Worm (Caenorhabditis elegans): ENCODE data around the gene Y65A5A.24.

Y65A5A.24 gene

DNA sequence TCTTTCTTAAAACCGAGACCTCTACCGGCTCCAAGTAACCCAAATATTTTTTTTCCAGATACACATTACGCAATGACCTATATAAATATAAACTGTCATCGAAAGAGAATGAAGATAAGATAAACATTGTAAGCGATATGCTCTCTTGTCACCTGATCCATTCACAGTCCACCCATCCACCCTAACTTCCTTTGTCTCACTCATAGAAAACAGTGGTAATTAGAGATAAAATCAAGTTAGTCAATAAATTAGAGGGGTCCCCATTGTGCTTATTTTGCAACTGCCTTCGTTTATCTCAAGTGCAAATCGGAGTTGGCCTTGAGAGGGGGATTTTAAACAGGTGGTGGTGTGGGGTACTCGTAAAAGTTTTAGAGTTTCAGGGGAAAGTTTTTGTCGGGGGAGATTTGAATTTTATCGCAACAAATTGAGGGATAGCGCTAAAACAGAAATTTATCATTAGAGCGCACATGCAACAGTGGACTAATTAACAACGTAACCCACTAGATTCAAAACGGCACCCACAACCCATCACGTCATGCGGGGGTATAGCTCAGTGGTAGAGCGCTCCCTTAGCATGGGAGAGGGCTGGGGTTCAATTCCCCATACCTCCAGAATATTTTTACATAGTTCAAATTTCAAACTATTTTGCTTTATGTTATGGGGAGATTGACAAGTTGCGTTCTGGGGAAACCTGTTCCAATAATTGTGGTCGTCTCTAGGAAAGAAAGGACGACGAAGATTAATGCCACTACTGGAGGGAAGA is 4.3 kb downstream of the Y65A5A.24 start:
- TF ChIP-seq ceh-22 (tag; optimal IDR thresholded peaks at IDR 0.05), result no peak
- TF ChIP-seq che-1 (tag; optimal IDR thresholded peaks at IDR 0.05), result peak; percentile 60
- no peak for TF ChIP-seq tbx-7 (tag; optimal IDR thresholded peaks at IDR 0.05)
- peak; percentile 58 for TF ChIP-seq unc-86 (tag; optimal IDR thresholded peaks at IDR 0.05)
- no peak for TF ChIP-seq ceh-31 (tag; optimal IDR thresholded peaks at IDR 0.05)
- no peak for TF ChIP-seq zip-5 (tag; optimal IDR thresholded peaks at IDR 0.05)
- peak; percentile 33; the same call in 1 of the 2 replicates for TF ChIP-seq unc-3 (GFP tag; conservative IDR thresholded peaks at IDR 0.05)
- no peak for TF ChIP-seq unc-3 (tag; optimal IDR thresholded peaks at IDR 0.05)
- TF ChIP-seq gmeb-2 (tag; optimal IDR thresholded peaks at IDR 0.05), result peak; percentile 32
- TF ChIP-seq dmd-4 (tag; optimal IDR thresholded peaks at IDR 0.05; ENCODE audit: borderline replicate concordance), result no peak
- peak; percentile 0 for TF ChIP-seq odd-2 (tag; optimal IDR thresholded peaks at IDR 0.05)
- no peak for TF ChIP-seq fkh-6 (tag; optimal IDR thresholded peaks at IDR 0.05)
- TF ChIP-seq lim-6 (tag; optimal IDR thresholded peaks at IDR 0.05), result no peak
- no peak for TF ChIP-seq pros-1 (tag; optimal IDR thresholded peaks at IDR 0.05)
- no peak for TF ChIP-seq ceh-9 (tag; optimal IDR thresholded peaks at IDR 0.05)
- TF ChIP-seq ceh-24 (tag; optimal IDR thresholded peaks at IDR 0.05), result no peak
- no peak for TF ChIP-seq fkh-10 (GFP tag; optimal IDR thresholded peaks at IDR 0.05)
- peak; percentile 18 for TF ChIP-seq hlh-30 (tag; optimal IDR thresholded peaks at IDR 0.05; ENCODE audit: insufficient read depth)
- peak; percentile 37 for TF ChIP-seq ama-1 (optimal IDR thresholded peaks at IDR 0.05)
- TF ChIP-seq C08G9.2 (tag; optimal IDR thresholded peaks at IDR 0.05), result peak; percentile 59
- TF ChIP-seq unc-55 (GFP tag; optimal IDR thresholded peaks at IDR 0.05), result no peak
- peak; percentile 54 for TF ChIP-seq pha-2 (tag; optimal IDR thresholded peaks at IDR 0.05)
- peak; percentile 25 for TF ChIP-seq nfya-1 (tag; optimal IDR thresholded peaks at IDR 0.05)
- peak; percentile 17 for TF ChIP-seq unc-42 (tag; optimal IDR thresholded peaks at IDR 0.05)
- peak; percentile 17 for TF ChIP-seq K02D7.2 (tag; optimal IDR thresholded peaks at IDR 0.05)
- TF ChIP-seq nhr-232 (tag; optimal IDR thresholded peaks at IDR 0.05), result peak; percentile 54
- TF ChIP-seq sdc-2 (tag; optimal IDR thresholded peaks at IDR 0.05), result no peak
- no peak for TF ChIP-seq eyg-1 (tag; optimal IDR thresholded peaks at IDR 0.05)
- TF ChIP-seq sox-4 (tag; optimal IDR thresholded peaks at IDR 0.05), result peak; percentile 26
- peak; percentile 20 for TF ChIP-seq elt-2 (tag; optimal IDR thresholded peaks at IDR 0.05)
- TF ChIP-seq C38D4.7 (GFP tag; optimal IDR thresholded peaks at IDR 0.05), result peak; percentile 45
- TF ChIP-seq F13H6.1 (tag; optimal IDR thresholded peaks at IDR 0.05), result peak; percentile 20
- peak; percentile 53 for TF ChIP-seq ceh-6 (GFP tag; optimal IDR thresholded peaks at IDR 0.05)
- peak; percentile 27 for TF ChIP-seq hlh-6 (tag; optimal IDR thresholded peaks at IDR 0.05)
- TF ChIP-seq pag-3 (tag; optimal IDR thresholded peaks at IDR 0.05; ENCODE audit: borderline replicate concordance), result no peak
- TF ChIP-seq ceh-19 (GFP tag; optimal IDR thresholded peaks at IDR 0.05), result peak; percentile 4
- peak; percentile 35 for TF ChIP-seq ztf-16 (tag; optimal IDR thresholded peaks at IDR 0.05)
- TF ChIP-seq pat-9 (tag; optimal IDR thresholded peaks at IDR 0.05), result peak; percentile 75
- peak; percentile 24 for TF ChIP-seq npax-4 (tag; optimal IDR thresholded peaks at IDR 0.05)
- no peak for TF ChIP-seq syd-9 (tag; optimal IDR thresholded peaks at IDR 0.05)
- no peak for TF ChIP-seq mec-3 (tag; optimal IDR thresholded peaks at IDR 0.05; ENCODE audit: borderline replicate concordance)
- no peak for TF ChIP-seq nhr-11 (tag; optimal IDR thresholded peaks at IDR 0.05)
- TF ChIP-seq sox-2 (GFP tag; IDR thresholded peaks at IDR 0.05), result no peak
- no peak for TF ChIP-seq T23F11.4 (GFP tag; optimal IDR thresholded peaks at IDR 0.05)
- TF ChIP-seq ets-4 (tag; optimal IDR thresholded peaks at IDR 0.05), result no peak
- TF ChIP-seq hlh-13 (GFP tag; optimal IDR thresholded peaks at IDR 0.05), result peak; percentile 59
- no peak for TF ChIP-seq ahr-1 (tag; optimal IDR thresholded peaks at IDR 0.05)
- TF ChIP-seq ceh-30 (tag; optimal IDR thresholded peaks at IDR 0.05), result no peak
- TF ChIP-seq ref-2 (tag; optimal IDR thresholded peaks at IDR 0.05), result peak; percentile 71
- TF ChIP-seq Y22D7AL.16 (tag; optimal IDR thresholded peaks at IDR 0.05), result no peak
- TF ChIP-seq ceh-45 (GFP tag; IDR thresholded peaks at IDR 0.05), result no peak
- peak; percentile 4 for TF ChIP-seq rnt-1 (tag; optimal IDR thresholded peaks at IDR 0.05)

Data from whole organism, late embryonic.